Fruit fly (Drosophila melanogaster): ENCODE results near the gene CCT6.

The CCT6 gene

DNA sequence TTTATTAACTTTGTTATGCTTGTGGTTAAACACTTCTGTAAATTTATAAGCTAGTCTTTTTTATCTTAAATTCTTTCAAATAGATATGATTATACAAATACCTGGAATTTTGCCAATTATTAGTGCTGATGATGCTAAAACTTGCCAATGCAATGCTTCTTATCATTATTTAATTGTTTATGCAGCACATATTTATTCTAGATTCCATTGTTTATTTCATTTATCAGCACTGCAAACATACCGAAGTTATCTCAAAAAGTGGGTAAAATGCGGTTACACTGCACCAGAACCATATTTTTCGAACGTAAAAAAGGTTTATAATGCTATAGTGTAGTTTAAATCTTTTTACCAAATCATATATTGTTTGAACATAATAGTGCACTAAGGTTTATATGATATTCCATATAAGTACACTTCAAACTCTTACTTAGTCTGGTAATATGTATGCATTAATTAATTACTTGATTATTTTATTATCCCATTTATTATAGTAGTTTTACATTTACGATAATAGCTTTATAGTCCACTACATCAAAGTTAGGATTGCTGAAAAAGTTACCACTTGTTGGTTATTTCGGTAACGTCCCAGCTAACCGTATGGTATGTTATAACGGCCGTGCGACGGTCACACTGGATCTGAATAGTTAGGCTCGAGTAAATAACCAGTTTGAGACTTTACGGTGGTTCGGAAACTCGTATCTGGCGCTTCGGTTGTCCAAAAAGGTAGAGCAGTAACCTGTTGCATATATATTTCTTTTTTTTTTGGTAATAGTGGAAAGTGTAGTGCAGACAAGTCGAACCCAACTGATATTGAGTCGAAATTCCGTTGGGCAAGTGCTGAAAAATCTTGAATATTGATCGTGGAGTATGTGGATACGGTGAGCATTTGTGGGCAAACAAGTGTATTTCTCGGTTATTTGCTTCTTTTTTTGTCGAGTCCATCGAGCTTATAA, 42.1 kb downstream of the CCT6 start, which contains the start of gene Rhp (continued):
- TF ChIP-seq MTF-1 (GFP tag; optimal IDR thresholded peaks at IDR 0.05; ENCODE audit: borderline replicate concordance) (peak; percentile 83), CG6683 (GFP tag; optimal IDR thresholded peaks at IDR 0.05) (peak; percentile 23), CG31365 (tag; optimal IDR thresholded peaks at IDR 0.05) (peak; percentile 49), CG12299 (tag; optimal IDR thresholded peaks at IDR 0.05) (peak; percentile 65), nerfin-1 (tag; optimal IDR thresholded peaks at IDR 0.05) (peak; percentile 49), CoRest (tag; optimal IDR thresholded peaks at IDR 0.05) (peak; percentile 45), bbx (GFP tag; IDR thresholded peaks at IDR 0.05; ENCODE audit: partially characterized antibody) (peak; percentile 50; the same call in 1 of the 2 replicates), mld (GFP tag; IDR thresholded peaks at IDR 0.05; ENCODE audit: partially characterized antibody) (no peak), CG1603 (tag; optimal IDR thresholded peaks at IDR 0.05) (peak; percentile 73), CG17359 (tag; optimal IDR thresholded peaks at IDR 0.05) (peak; percentile 78), CG2202 (tag; optimal IDR thresholded peaks at IDR 0.05) (peak; percentile 39), CG12769 (tag; optimal IDR thresholded peaks at IDR 0.05) (no peak), pfk (GFP tag; optimal IDR thresholded peaks at IDR 0.05) (peak; percentile 23), Hand (GFP tag; optimal IDR thresholded peaks at IDR 0.05) (no peak), CG4707 (GFP tag; optimal IDR thresholded peaks at IDR 0.05) (peak; percentile 62), CG13296 (GFP tag; optimal IDR thresholded peaks at IDR 0.05) (peak; percentile 77), CG2712 (tag; optimal IDR thresholded peaks at IDR 0.05) (peak; percentile 26), CG17829 (tag; optimal IDR thresholded peaks at IDR 0.05) (no peak), luna (GFP tag; optimal IDR thresholded peaks at IDR 0.05) (no peak), Eip74EF (GFP tag; optimal IDR thresholded peaks at IDR 0.05) (peak in 1 of 2 experiments; percentile 17), CG12659 (GFP tag; optimal IDR thresholded peaks at IDR 0.05) (peak; percentile 12), CG15269 (tag; optimal IDR thresholded peaks at IDR 0.05) (peak; percentile 47), CG10209 (GFP tag; optimal IDR thresholded peaks at IDR 0.05) (peak; percentile 43), CG3995 (GFP tag; optimal IDR thresholded peaks at IDR 0.05) (peak; percentile 51), sim (GFP tag; IDR thresholded peaks at IDR 0.05) (no peak), CG12391 (tag; optimal IDR thresholded peaks at IDR 0.05) (peak; percentile 11), Nf-YB (GFP tag; optimal IDR thresholded peaks at IDR 0.05) (no peak), CG13894 (tag; optimal IDR thresholded peaks at IDR 0.05) (no peak), CG5180 (GFP tag; optimal IDR thresholded peaks at IDR 0.05) (peak; percentile 56), ac (GFP tag; optimal IDR thresholded peaks at IDR 0.05) (peak; percentile 19), CG12071 (GFP tag; optimal IDR thresholded peaks at IDR 0.05) (peak; percentile 69), CG14667 (GFP tag; IDR thresholded peaks at IDR 0.05) (no peak), fd64A (GFP tag; optimal IDR thresholded peaks at IDR 0.05) (peak; percentile 35), CG7987 (GFP tag; optimal IDR thresholded peaks at IDR 0.05) (peak; percentile 62), CG2875 (GFP tag; optimal IDR thresholded peaks at IDR 0.05) (peak; percentile 46), CG8290 (GFP tag; optimal IDR thresholded peaks at IDR 0.05) (no peak), CG8290 (tag; optimal IDR thresholded peaks at IDR 0.05) (peak in 1 of 2 experiments; percentile 84), dmrt11E (tag; optimal IDR thresholded peaks at IDR 0.05) (peak; percentile 57), ab (GFP tag; optimal IDR thresholded peaks at IDR 0.05) (no peak), CG12236 (GFP tag; optimal IDR thresholded peaks at IDR 0.05) (no peak), exex (tag; optimal IDR thresholded peaks at IDR 0.05) (peak; percentile 46), CG13424 (tag; optimal IDR thresholded peaks at IDR 0.05) (peak; percentile 51), mirr (GFP tag; optimal IDR thresholded peaks at IDR 0.05) (peak; percentile 30), ci (GFP tag; IDR thresholded peaks at IDR 0.05) (peak; percentile 31; the same call in 1 of the 3 replicates), CG4854 (GFP tag; optimal IDR thresholded peaks at IDR 0.05) (no peak)

Data from whole organism, embryonic.